Worm (Caenorhabditis elegans): Measurements from ENCODE around the gene hosl-1.

hosl-1 gene

DNA sequence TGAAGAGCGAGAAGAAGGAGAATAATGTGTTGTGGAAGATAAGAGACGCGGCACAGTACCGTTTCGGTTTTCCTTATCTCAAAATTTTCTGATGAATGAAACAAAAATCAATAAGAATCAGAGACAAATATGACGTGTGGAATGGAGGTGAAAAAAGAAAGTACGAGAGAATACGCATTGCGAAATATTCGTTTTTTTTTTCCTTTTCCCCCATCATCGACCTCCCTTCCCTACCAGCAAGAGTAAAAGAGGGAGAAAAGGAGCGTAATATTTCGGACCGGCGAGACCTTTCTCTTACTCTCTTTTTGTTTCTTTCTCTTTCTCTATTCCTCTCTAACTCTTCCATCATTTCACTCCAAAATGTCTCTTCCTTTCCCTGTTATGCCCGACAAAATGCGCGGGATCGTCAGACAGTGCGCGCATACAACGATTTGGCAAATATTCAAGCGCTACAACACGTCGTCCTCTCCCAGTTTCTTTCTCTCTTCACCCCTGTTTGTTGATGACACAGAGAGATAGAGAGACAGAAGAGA, 25.4 kb downstream of the hosl-1 start:
- TF ChIP-seq sup-37 (GFP tag; optimal IDR thresholded peaks at IDR 0.05) (no peak), nhr-47 (tag; optimal IDR thresholded peaks at IDR 0.05) (peak; percentile 37), fkh-10 (GFP tag; optimal IDR thresholded peaks at IDR 0.05) (no peak), sptf-1 (tag; optimal IDR thresholded peaks at IDR 0.05) (no peak), efl-3 (GFP tag; optimal IDR thresholded peaks at IDR 0.05) (no peak), ztf-4 (tag; optimal IDR thresholded peaks at IDR 0.05) (no peak), mef-2 (tag; optimal IDR thresholded peaks at IDR 0.05) (no peak), nhr-84 (tag; optimal IDR thresholded peaks at IDR 0.05) (no peak), fkh-8 (tag; optimal IDR thresholded peaks at IDR 0.05) (no peak), C16A3.4 (tag; optimal IDR thresholded peaks at IDR 0.05) (peak; percentile 56), rnt-1 (tag; optimal IDR thresholded peaks at IDR 0.05) (peak; percentile 22), nhr-77 (tag; optimal IDR thresholded peaks at IDR 0.05) (peak; percentile 57), fkh-4 (tag; optimal IDR thresholded peaks at IDR 0.05; ENCODE audit: borderline replicate concordance) (no peak), nhr-90 (tag; optimal IDR thresholded peaks at IDR 0.05; ENCODE audit: poor library complexity) (peak; percentile 66), dpl-1 (GFP tag; optimal IDR thresholded peaks at IDR 0.05) (peak; percentile 12 to 40 (median 38)), aly-2 (tag; optimal IDR thresholded peaks at IDR 0.05) (no peak), lin-13 (GFP tag; optimal IDR thresholded peaks at IDR 0.05) (no peak), dsc-1 (tag; optimal IDR thresholded peaks at IDR 0.05) (no peak), unc-130 (tag; optimal IDR thresholded peaks at IDR 0.05) (peak; percentile 13), aha-1 (tag; optimal IDR thresholded peaks at IDR 0.05) (no peak), zag-1 (tag; optimal IDR thresholded peaks at IDR 0.05) (no peak), blmp-1 (tag; optimal IDR thresholded peaks at IDR 0.05) (peak; percentile 98), tbx-2 (tag; optimal IDR thresholded peaks at IDR 0.05) (peak; percentile 61), snpc-4 (tag; optimal IDR thresholded peaks at IDR 0.05) (no peak), ceh-63 (GFP tag; optimal IDR thresholded peaks at IDR 0.05) (no peak), elt-3 (tag; optimal IDR thresholded peaks at IDR 0.05) (peak in 3 of 6 experiments; percentile 32 to 50 (median 39)), tlp-1 (tag; optimal IDR thresholded peaks at IDR 0.05) (no peak), grh-1 (GFP tag; IDR thresholded peaks at IDR 0.05) (peak; percentile 54), ceh-8 (GFP tag; optimal IDR thresholded peaks at IDR 0.05) (no peak), nhr-11 (tag; optimal IDR thresholded peaks at IDR 0.05) (no peak), ces-1 (GFP tag; optimal IDR thresholded peaks at IDR 0.05) (no peak), nhr-12 (tag; optimal IDR thresholded peaks at IDR 0.05) (no peak), swsn-7 (tag; optimal IDR thresholded peaks at IDR 0.05) (peak; percentile 49), nhr-76 (tag; optimal IDR thresholded peaks at IDR 0.05) (no peak), ceh-82 (tag; optimal IDR thresholded peaks at IDR 0.05) (peak; percentile 25 to 49 (median 37)), lin-14 (GFP tag; optimal IDR thresholded peaks at IDR 0.05) (peak; percentile 85), mep-1 (tag; optimal IDR thresholded peaks at IDR 0.05) (peak; percentile 80), alr-1 (tag; optimal IDR thresholded peaks at IDR 0.05; ENCODE audit: borderline replicate concordance) (no peak), hlh-4 (tag; optimal IDR thresholded peaks at IDR 0.05) (no peak), sox-4 (tag; optimal IDR thresholded peaks at IDR 0.05) (no peak), C04F5.9 (tag; optimal IDR thresholded peaks at IDR 0.05) (no peak), C34B4.2 (tag; optimal IDR thresholded peaks at IDR 0.05) (no peak), ets-5 (GFP tag; IDR thresholded peaks at IDR 0.05) (no peak), lir-3 (tag; optimal IDR thresholded peaks at IDR 0.05; ENCODE audit: poor library complexity) (peak; percentile 18), nhr-85 (tag) (peak; percentile 95), efl-1 (optimal IDR thresholded peaks at IDR 0.05) (peak; percentile 31 to 53), efl-1 (GFP tag; optimal IDR thresholded peaks at IDR 0.05 in 1 of 2) (peak in 1 of 2 experiments; percentile 88), mab-9 (GFP tag; IDR thresholded peaks at IDR 0.05) (no peak), lin-15B (tag; optimal IDR thresholded peaks at IDR 0.05) (no peak), lin-35 (GFP tag; optimal IDR thresholded peaks at IDR 0.05) (peak in 1 of 2 experiments; percentile 36), isw-1 (GFP tag; IDR thresholded peaks at IDR 0.05) (no peak), snu-23 (GFP tag; optimal IDR thresholded peaks at IDR 0.05) (peak; percentile 77), nhr-71 (tag; optimal IDR thresholded peaks at IDR 0.05) (peak; percentile 75), hpl-2 (GFP tag; optimal IDR thresholded peaks at IDR 0.05) (no peak)

Measured in whole organism, L1 larva.